Worm (Caenorhabditis elegans) whole organism, L4 larva: ENCODE results near the gene spat-2.

Source experiments
- ceh-82 ChIP-seq: sonication (generic microtip); optimal IDR thresholded peaks from 2 replicates; lab custom pipeline; 2017; ENCODE audit warnings: missing biosample characterization, missing genetic modification characterization
- lin-39 ChIP-seq: fragments of 150-350 bp; optimal IDR thresholded peaks from 2 replicates; lab custom pipeline; 2014; ENCODE audit warnings: missing biosample characterization, missing genetic modification reagents, missing genetic modification characterization
- lsy-2 ChIP-seq, 2 experiments: fragments of 150-350 bp in 1 of 2; sonication (generic microtip) in 1 of 2; optimal IDR thresholded peaks; 2 replicates each; lab custom pipeline; 2014 to 2017; ENCODE audit warnings: missing biosample characterization in 2 of 2, missing genetic modification characterization in 2 of 2
- nhr-111 ChIP-seq: fragments of 200-800 bp; sonication (Bioruptor generic); optimal IDR thresholded peaks from 2 replicates; lab custom pipeline; 2018; ENCODE audit warnings: mild to moderate bottlenecking, missing genetic modification characterization, missing compliant biosample characterization
- php-3 ChIP-seq: fragments of 200-800 bp; sonication (Bioruptor generic); IDR thresholded peaks from 2 replicates; pipeline ENCODE4 v1.3.6; 2022; ENCODE audit warnings: missing genetic modification reagents, missing genetic modification characterization, missing compliant biosample characterization
- pqm-1 ChIP-seq: sonication (generic microtip); optimal IDR thresholded peaks from 2 replicates; lab custom pipeline; 2017; ENCODE audit warnings: missing biosample characterization, missing genetic modification characterization

- TF ChIP-seq php-3 (no peak), ceh-82 (no peak), pqm-1 (no peak), lsy-2 (tag; optimal IDR thresholded peaks at IDR 0.05; lab: Kevin White, UChicago) (no peak), lin-39 (tag; lab: Kevin White, UChicago) (no peak), nhr-111 (GFP tag; lab: Kevin White, UChicago) (no peak)
Observed at ce11 chrIII:11045196-11045595, 8.5 kb downstream of the spat-2 start.
